Fruit fly (Drosophila melanogaster): ENCODE data around the gene CG15717.

DNA sequence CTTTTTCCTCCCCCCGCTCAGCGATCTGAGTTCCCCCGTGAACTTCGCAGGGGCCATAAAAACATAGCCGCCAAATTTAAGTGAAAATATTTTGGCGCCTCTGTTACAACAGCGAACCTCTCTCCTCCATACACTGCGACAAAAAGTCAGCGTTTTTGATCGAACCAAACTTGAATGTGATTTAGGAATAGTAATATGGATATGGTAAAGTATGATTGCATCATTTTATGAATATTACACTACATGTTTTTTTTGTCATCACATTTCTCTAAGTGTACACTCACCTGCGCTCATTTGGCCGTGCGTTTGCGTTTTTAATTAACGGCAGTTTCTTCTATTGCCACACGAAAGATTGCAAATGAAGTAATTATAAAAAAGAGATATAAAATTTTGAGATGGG, 7.0 kb downstream of the CG15717 start:
- TF ChIP-seq tai (GFP tag; optimal IDR thresholded peaks at IDR 0.05) (no peak), sv (GFP tag; optimal IDR thresholded peaks at IDR 0.05) (peak; percentile 35), br (GFP tag; optimal IDR thresholded peaks at IDR 0.05) (peak; percentile 19), ey (GFP tag; optimal IDR thresholded peaks at IDR 0.05) (peak; percentile 3), psq (GFP tag; optimal IDR thresholded peaks at IDR 0.05) (peak; percentile 18), Myc (optimal IDR thresholded peaks at IDR 0.05) (no peak), Vsx2 (GFP tag; optimal IDR thresholded peaks at IDR 0.05; ENCODE audit: partially characterized antibody) (no peak), sage (GFP tag; optimal IDR thresholded peaks at IDR 0.05) (no peak), dl (GFP tag; optimal IDR thresholded peaks at IDR 0.05; ENCODE audit: insufficient read depth in 1 of 2, partially characterized antibody in 2 of 2) (no peak), Hnf4 (GFP tag; optimal IDR thresholded peaks at IDR 0.05) (peak; percentile 23), Rel (GFP tag; optimal IDR thresholded peaks at IDR 0.05) (no peak), Rel (tag; optimal IDR thresholded peaks at IDR 0.05) (no peak), Hr78 (GFP tag; optimal IDR thresholded peaks at IDR 0.05) (no peak), Dfd (GFP tag; optimal IDR thresholded peaks at IDR 0.05) (no peak)
